Worm (Caenorhabditis elegans): ENCODE data around the gene F17C11.26.

ce11 chrV:10947210-10947609, 6.0 kb downstream of the F17C11.26 start:
- TF ChIP-seq nhr-25 (tag; optimal IDR thresholded peaks at IDR 0.05) (no peak), nhr-77 (tag; optimal IDR thresholded peaks at IDR 0.05) (no peak), sea-2 (GFP tag; optimal IDR thresholded peaks at IDR 0.05) (no peak), nhr-11 (tag; optimal IDR thresholded peaks at IDR 0.05) (no peak), R02D3.7 (tag; optimal IDR thresholded peaks at IDR 0.05) (no peak), elt-1 (tag; optimal IDR thresholded peaks at IDR 0.05) (no peak), unc-62 (GFP tag; optimal IDR thresholded peaks at IDR 0.05) (no peak), lin-39 (tag; optimal IDR thresholded peaks at IDR 0.05) (no peak), daf-12 (tag; optimal IDR thresholded peaks at IDR 0.05) (no peak), ztf-11 (tag; optimal IDR thresholded peaks at IDR 0.05) (no peak), skn-1 (tag; optimal IDR thresholded peaks at IDR 0.05) (no peak), fos-1 (tag; optimal IDR thresholded peaks at IDR 0.05) (no peak), aly-2 (tag; optimal IDR thresholded peaks at IDR 0.05) (no peak)

Data from whole organism, L3 larva.